Fruit fly (Drosophila melanogaster) whole organism, pupa: ENCODE results near the gene CG14903.

Experiments used
- CG14655 ChIP-seq: fragments of 200-800 bp; sonication (Bioruptor generic); optimal IDR thresholded peaks from 3 replicates; lab custom pipeline; 2017; ENCODE audit warnings: mild to moderate bottlenecking, missing biosample characterization, missing genetic modification reagents, missing genetic modification characterization
- CG8159 ChIP-seq: fragments of 200-800 bp; sonication (Bioruptor generic); optimal IDR thresholded peaks from 3 replicates; lab custom pipeline; 2018; ENCODE audit warnings: missing biosample characterization, mild to moderate bottlenecking, missing genetic modification characterization, moderate library complexity
- Ets98B ChIP-seq: fragments of 200-800 bp; sonication (Bioruptor generic); IDR thresholded peaks from 2 replicates; pipeline ENCODE4 v1.3.6; 2022; ENCODE audit warnings: missing biosample characterization, missing genetic modification characterization
- Pif1A ChIP-seq: fragments of 200-800 bp; sonication (Bioruptor generic); optimal IDR thresholded peaks from 3 replicates; lab custom pipeline; 2016; ENCODE audit warnings: missing biosample characterization, missing genetic modification characterization
- fd96Ca ChIP-seq: fragments of 200-800 bp; sonication (Bioruptor generic); IDR thresholded peaks from 3 replicates; pipeline ENCODE4 v1.3.6; 2022; ENCODE audit warnings: missing biosample characterization, missing genetic modification characterization
- gl ChIP-seq: fragments of 200-800 bp; sonication (Bioruptor generic); optimal IDR thresholded peaks from 2 replicates; lab custom pipeline; 2018; ENCODE audit warnings: missing biosample characterization, mild to moderate bottlenecking, missing genetic modification characterization
- rn ChIP-seq: fragments of 200-800 bp; sonication (Bioruptor generic); IDR thresholded peaks from 2 replicates; pipeline ENCODE4 v1.3.6; 2022; ENCODE audit warnings: missing biosample characterization, missing genetic modification characterization

- no peak for TF ChIP-seq Pif1A
- no peak for TF ChIP-seq CG8159 (tag; lab: Kevin White, UChicago)
- no peak for TF ChIP-seq Ets98B
- TF ChIP-seq CG14655 (GFP tag; lab: Kevin White, UChicago) = no peak
- no peak for TF ChIP-seq gl (tag; lab: Kevin White, UChicago)
- TF ChIP-seq fd96Ca (GFP tag; lab: Robert Waterston, UW) = no peak
- no peak for TF ChIP-seq rn (GFP tag; lab: Robert Waterston, UW)
Observed at dm6 chr3R:16594961-16595360, 21.4 kb upstream of the CG14903 start.
